Worm (Caenorhabditis elegans) whole organism, midembryonic: ENCODE measurements around the gene ZK632.9.

ENCODE experiments used
- T22C8.4 ChIP-seq: fragments of 200-800 bp; sonication (Bioruptor generic); IDR thresholded peaks from 2 replicates; pipeline ENCODE4 v1.3.6; 2022; ENCODE audit warnings: missing genetic modification characterization, missing compliant biosample characterization
- flt-1 ChIP-seq: fragments of 200-800 bp; sonication (Bioruptor generic); IDR thresholded peaks from 2 replicates; pipeline ENCODE4 v1.3.6; 2022; ENCODE audit warnings: missing genetic modification characterization, missing compliant biosample characterization
- klf-2 ChIP-seq: fragments of 200-800 bp; sonication (Bioruptor generic); conservative IDR thresholded peaks from 2 replicates; pipeline ENCODE4 v1.3.6; 2022; ENCODE audit warnings: missing genetic modification reagents, missing genetic modification characterization, missing compliant biosample characterization
- med-1 ChIP-seq: sonication (generic microtip); optimal IDR thresholded peaks from 2 replicates; lab custom pipeline; 2017; ENCODE audit warnings: missing genetic modification characterization, mild to moderate bottlenecking, missing compliant biosample characterization, antibody characterized with exemption, missing genetic modification reagents; ENCODE audit not compliant: insufficient read depth
- tab-1 ChIP-seq: fragments of 200-800 bp; sonication (Bioruptor generic); IDR thresholded peaks from 2 replicates; pipeline ENCODE4 v1.3.6; 2022; ENCODE audit warnings: missing genetic modification characterization, missing compliant biosample characterization
- ztf-29 ChIP-seq: fragments of 200-800 bp; sonication (Bioruptor generic); IDR thresholded peaks from 2 replicates; pipeline ENCODE4 v1.3.6; 2022; ENCODE audit warnings: missing genetic modification reagents, missing genetic modification characterization, missing compliant biosample characterization

DNA sequence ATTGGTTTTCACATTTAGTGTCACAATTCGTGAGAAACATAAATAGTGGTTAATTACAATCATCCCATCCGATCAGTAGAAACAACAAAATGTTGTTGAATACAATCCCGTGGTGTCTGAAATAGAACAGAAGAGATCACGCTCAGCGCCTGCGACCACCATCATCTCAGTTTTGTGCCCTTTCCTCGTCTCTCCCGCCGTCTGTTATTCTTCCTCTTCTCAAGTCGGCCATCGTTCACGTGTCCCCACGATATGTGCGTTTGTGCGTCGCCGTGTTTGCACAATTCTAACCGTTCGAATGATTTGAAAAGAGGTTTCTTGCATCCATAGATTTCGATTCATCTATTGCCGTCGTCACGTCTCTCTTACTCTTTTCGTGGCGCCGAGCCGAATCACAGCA, 6.5 kb downstream of the ZK632.9 start, which contains the start of gene panl-3:
- no peak for TF ChIP-seq T22C8.4 (GFP tag; lab: Robert Waterston, UW)
- no peak for TF ChIP-seq flt-1 (GFP tag; lab: Robert Waterston, UW)
- TF ChIP-seq med-1 (GFP tag; lab: Kevin White, UChicago) = no peak
- TF ChIP-seq tab-1 = no peak
- TF ChIP-seq ztf-29 = no peak
- no peak for TF ChIP-seq klf-2 (GFP tag; lab: Robert Waterston, UW)
